Fruit fly (Drosophila melanogaster) whole organism, embryonic: Measurements from ENCODE around the gene CG33191.

Source experiments
- Antp ChIP-seq: fragments of 200-800 bp; sonication (Bioruptor generic); optimal IDR thresholded peaks from 3 replicates; lab custom pipeline; 2016; ENCODE audit warnings: missing biosample characterization, missing genetic modification characterization
- Atf-2 ChIP-seq: fragments of 200-800 bp; sonication (Bioruptor generic); optimal IDR thresholded peaks from 2 replicates; lab custom pipeline; 2016; ENCODE audit warnings: missing biosample characterization, missing genetic modification characterization
- B-H2 ChIP-seq: fragments of 200-800 bp; sonication (Bioruptor generic); optimal IDR thresholded peaks from 2 replicates; lab custom pipeline; 2018; ENCODE audit warnings: missing biosample characterization, mild to moderate bottlenecking, missing genetic modification characterization
- BEAF-32 ChIP-seq: fragments of 200-800 bp; sonication (Bioruptor generic); optimal IDR thresholded peaks from 3 replicates; lab custom pipeline; 2017; ENCODE audit warnings: missing biosample characterization, missing genetic modification characterization, mild to moderate bottlenecking, moderate library complexity, missing genetic modification reagents
- CG10565 ChIP-seq: fragments of 200-800 bp; sonication (Bioruptor generic); optimal IDR thresholded peaks from 3 replicates; lab custom pipeline; 2016; ENCODE audit warnings: missing biosample characterization, mild to moderate bottlenecking, missing genetic modification characterization
- CG11247 ChIP-seq: fragments of 200-800 bp; sonication (Bioruptor generic); IDR thresholded peaks from 2 replicates; pipeline ENCODE4 v1.3.6; 2022; ENCODE audit warnings: missing biosample characterization, missing genetic modification characterization
- CG11504 ChIP-seq: fragments of 200-800 bp; sonication (Bioruptor generic); optimal IDR thresholded peaks from 3 replicates; lab custom pipeline; 2019; ENCODE audit warnings: missing biosample characterization, mild to moderate bottlenecking, missing genetic modification characterization, moderate library complexity
- CG11695 ChIP-seq: fragments of 200-800 bp; sonication (Bioruptor generic); IDR thresholded peaks from 3 replicates; pipeline ENCODE4 v1.3.6; 2022; ENCODE audit warnings: missing biosample characterization, missing genetic modification characterization
- CG1233 ChIP-seq: fragments of 200-800 bp; sonication (Bioruptor generic); optimal IDR thresholded peaks from 4 replicates; lab custom pipeline; 2018; ENCODE audit warnings: missing biosample characterization, mild to moderate bottlenecking, missing genetic modification characterization
- CG12391 ChIP-seq: fragments of 200-800 bp; sonication (Bioruptor generic); optimal IDR thresholded peaks from 3 replicates; lab custom pipeline; 2018; ENCODE audit warnings: missing biosample characterization, mild to moderate bottlenecking, missing genetic modification characterization, moderate library complexity
- CG12769 ChIP-seq: fragments of 200-800 bp; sonication (Bioruptor generic); optimal IDR thresholded peaks from 2 replicates; lab custom pipeline; 2019; ENCODE audit warnings: missing biosample characterization, mild to moderate bottlenecking, missing genetic modification characterization, moderate library complexity
- CG16813 ChIP-seq: fragments of 200-800 bp; sonication (Bioruptor generic); IDR thresholded peaks from 3 replicates; pipeline ENCODE4 v1.3.6; 2022; ENCODE audit warnings: missing biosample characterization, missing genetic modification characterization; ENCODE audit not compliant: partially characterized antibody
- CG17361 ChIP-seq: fragments of 200-800 bp; sonication (Bioruptor generic); IDR thresholded peaks from 3 replicates; pipeline ENCODE4 v1.3.6; 2022; ENCODE audit warnings: missing biosample characterization, missing genetic modification characterization
- CG34224 ChIP-seq: fragments of 200-800 bp; sonication (Bioruptor generic); IDR thresholded peaks from 3 replicates; pipeline ENCODE4 v1.3.6; 2022; ENCODE audit warnings: missing biosample characterization, missing genetic modification characterization; ENCODE audit not compliant: partially characterized antibody
- CG6813 ChIP-seq: fragments of 200-800 bp; sonication (Bioruptor generic); optimal IDR thresholded peaks from 2 replicates; lab custom pipeline; 2017; ENCODE audit warnings: missing biosample characterization, missing genetic modification characterization, mild to moderate bottlenecking, moderate library complexity, missing genetic modification reagents
- CG8290 ChIP-seq, 3 experiments: fragments of 200-800 bp; sonication (Bioruptor generic); optimal IDR thresholded peaks; 2 replicates each; lab custom pipeline; 2016 to 2019; ENCODE audit warnings: missing biosample characterization in 3 of 3, missing genetic modification characterization in 3 of 3, mild to moderate bottlenecking in 2 of 3, moderate library complexity in 1 of 3
- CoRest ChIP-seq: fragments of 200-800 bp; sonication (Bioruptor generic); optimal IDR thresholded peaks from 3 replicates; lab custom pipeline; 2018; ENCODE audit warnings: missing biosample characterization, mild to moderate bottlenecking, missing genetic modification characterization, moderate library complexity
- Dp ChIP-seq: fragments of 200-800 bp; sonication (Bioruptor generic); optimal IDR thresholded peaks from 2 replicates; lab custom pipeline; 2018; ENCODE audit warnings: missing biosample characterization, mild to moderate bottlenecking, missing genetic modification characterization, moderate library complexity
- E2f2 ChIP-seq: fragments of 200-800 bp; sonication (Bioruptor generic); IDR thresholded peaks from 2 replicates; pipeline ENCODE4 v1.3.6; 2022; ENCODE audit warnings: missing biosample characterization, missing genetic modification characterization
- Fer1 ChIP-seq: fragments of 200-800 bp; sonication (Bioruptor generic); optimal IDR thresholded peaks from 2 replicates; lab custom pipeline; 2017; ENCODE audit warnings: missing biosample characterization, mild to moderate bottlenecking, missing genetic modification characterization
- Fer2 ChIP-seq: fragments of 200-800 bp; sonication (Bioruptor generic); optimal IDR thresholded peaks from 2 replicates; lab custom pipeline; 2018; ENCODE audit warnings: missing biosample characterization, mild to moderate bottlenecking, missing genetic modification characterization, moderate library complexity
- Hmx ChIP-seq: fragments of 200-800 bp; sonication (Bioruptor generic); optimal IDR thresholded peaks from 2 replicates; lab custom pipeline; 2016; ENCODE audit warnings: missing biosample characterization, missing genetic modification characterization
- Kr ChIP-seq: fragments of 200-800 bp; sonication (Bioruptor generic); optimal IDR thresholded peaks from 2 replicates; lab custom pipeline; 2017; ENCODE audit warnings: missing biosample characterization, mild to moderate bottlenecking, missing genetic modification characterization
- Mes4 ChIP-seq: fragments of 200-800 bp; sonication (Bioruptor generic); optimal IDR thresholded peaks from 2 replicates; lab custom pipeline; 2016; ENCODE audit warnings: missing biosample characterization, missing genetic modification characterization
- NFAT ChIP-seq: fragments of 200-800 bp; sonication (Bioruptor generic); IDR thresholded peaks from 2 replicates; pipeline ENCODE4 v1.3.6; 2022; ENCODE audit warnings: missing biosample characterization, missing genetic modification characterization
- Neu2 ChIP-seq: fragments of 200-800 bp; sonication (Bioruptor generic); optimal IDR thresholded peaks from 3 replicates; lab custom pipeline; 2016; ENCODE audit warnings: missing biosample characterization, missing genetic modification characterization, borderline replicate concordance
- Spps ChIP-seq: fragments of 200-800 bp; sonication (Bioruptor generic); optimal IDR thresholded peaks from 2 replicates; lab custom pipeline; 2018; ENCODE audit warnings: missing biosample characterization, mild to moderate bottlenecking, missing genetic modification characterization
- ab ChIP-seq: fragments of 200-800 bp; sonication (Bioruptor generic); optimal IDR thresholded peaks from 2 replicates; lab custom pipeline; 2016; ENCODE audit warnings: missing biosample characterization, missing genetic modification characterization
- ac ChIP-seq: fragments of 200-800 bp; sonication (Bioruptor generic); optimal IDR thresholded peaks from 3 replicates; lab custom pipeline; 2017; ENCODE audit warnings: missing biosample characterization, mild to moderate bottlenecking, missing genetic modification characterization
- al ChIP-seq: fragments of 200-800 bp; sonication (Bioruptor generic); IDR thresholded peaks from 2 replicates; pipeline ENCODE4 v1.3.6; 2022; ENCODE audit warnings: missing biosample characterization, missing genetic modification characterization
- aop ChIP-seq: fragments of 200-800 bp; sonication (Bioruptor generic); IDR thresholded peaks from 2 replicates; pipeline ENCODE4 v1.3.6; 2022; ENCODE audit warnings: missing biosample characterization, missing genetic modification characterization
- cato ChIP-seq: fragments of 200-800 bp; sonication (Bioruptor generic); optimal IDR thresholded peaks from 2 replicates; lab custom pipeline; 2016; ENCODE audit warnings: missing biosample characterization, missing genetic modification characterization, borderline replicate concordance
- emc ChIP-seq: fragments of 200-800 bp; sonication (Bioruptor generic); optimal IDR thresholded peaks from 2 replicates; lab custom pipeline; 2016; ENCODE audit warnings: missing biosample characterization, missing genetic modification characterization
- fru ChIP-seq: fragments of >200 bp; optimal IDR thresholded peaks from 2 replicates; lab custom pipeline; 2017
- ken ChIP-seq: fragments of 200-800 bp; sonication (Bioruptor generic); IDR thresholded peaks from 3 replicates; pipeline ENCODE4 v1.3.6; 2022; ENCODE audit warnings: missing biosample characterization, missing genetic modification characterization
- oc ChIP-seq: fragments of 200-800 bp; sonication (Bioruptor generic); optimal IDR thresholded peaks from 2 replicates; lab custom pipeline; 2018; ENCODE audit warnings: missing biosample characterization, mild to moderate bottlenecking, missing genetic modification characterization, moderate library complexity
- pan ChIP-seq, 4 experiments: fragments of >200 bp in 3 of 4; fragments of 200-800 bp in 1 of 4; sonication (Bioruptor generic) in 1 of 4; optimal IDR thresholded peaks in 3 of 4; IDR thresholded peaks in 1 of 4; 2 replicates each; pipeline versions ENCODE4 v1.3.6 to Lab custom; 2017 to 2022; ENCODE audit warnings: missing biosample characterization in 2 of 4, missing genetic modification characterization in 2 of 4, mixed read lengths in 1 of 4
- pfk ChIP-seq: fragments of 200-800 bp; sonication (Bioruptor generic); optimal IDR thresholded peaks from 2 replicates; lab custom pipeline; 2018; ENCODE audit warnings: missing biosample characterization, mild to moderate bottlenecking, missing genetic modification characterization, moderate library complexity
- phol ChIP-seq: fragments of 200-800 bp; sonication (Bioruptor generic); optimal IDR thresholded peaks from 3 replicates; lab custom pipeline; 2018; ENCODE audit warnings: missing biosample characterization, mild to moderate bottlenecking, missing genetic modification characterization, moderate library complexity
- pnt ChIP-seq: fragments of 200-800 bp; sonication (Bioruptor generic); optimal IDR thresholded peaks from 3 replicates; lab custom pipeline; 2016; ENCODE audit warnings: missing biosample characterization, missing genetic modification characterization
- psq ChIP-seq: fragments of 200-800 bp; sonication (Bioruptor generic); optimal IDR thresholded peaks from 2 replicates; lab custom pipeline; 2017; ENCODE audit warnings: missing biosample characterization, missing genetic modification characterization
- pzg ChIP-seq: fragments of 200-800 bp; sonication (Bioruptor generic); optimal IDR thresholded peaks from 3 replicates; lab custom pipeline; 2018; ENCODE audit warnings: missing biosample characterization, mild to moderate bottlenecking, missing genetic modification characterization, moderate library complexity
- ranshi ChIP-seq: fragments of 200-800 bp; sonication (Bioruptor generic); IDR thresholded peaks from 2 replicates; pipeline ENCODE4 v1.3.6; 2022; ENCODE audit warnings: missing biosample characterization, missing genetic modification characterization
- repo ChIP-seq: fragments of 200-800 bp; sonication (Bioruptor generic); optimal IDR thresholded peaks from 2 replicates; lab custom pipeline; 2016; ENCODE audit warnings: missing biosample characterization, missing genetic modification characterization
- sd ChIP-seq: fragments of 200-800 bp; sonication (Bioruptor generic); optimal IDR thresholded peaks from 3 replicates; lab custom pipeline; 2018; ENCODE audit warnings: missing biosample characterization, mild to moderate bottlenecking, missing genetic modification characterization, moderate library complexity
- sim ChIP-seq: fragments of 200-800 bp; sonication (Bioruptor generic); IDR thresholded peaks from 2 replicates; pipeline ENCODE4 v1.3.6; 2022; ENCODE audit warnings: missing biosample characterization, missing genetic modification characterization
- so ChIP-seq: fragments of 200-800 bp; sonication (Bioruptor generic); IDR thresholded peaks from 3 replicates; pipeline ENCODE4 v1.3.6; 2022; ENCODE audit warnings: missing biosample characterization, missing genetic modification characterization
- sr ChIP-seq: fragments of 200-800 bp; sonication (Bioruptor generic); IDR thresholded peaks from 3 replicates; pipeline ENCODE4 v1.3.6; 2022; ENCODE audit warnings: missing biosample characterization, missing genetic modification characterization
- sug ChIP-seq: fragments of 200-800 bp; optimal IDR thresholded peaks from 2 replicates; lab custom pipeline; 2019; ENCODE audit warnings: missing biosample characterization, mild to moderate bottlenecking, missing genetic modification characterization, moderate library complexity
- twi ChIP-seq: fragments of 200-800 bp; optimal IDR thresholded peaks from 2 replicates; lab custom pipeline; 2019; ENCODE audit warnings: missing biosample characterization, mild to moderate bottlenecking, missing genetic modification characterization, moderate library complexity

Gene CG33191

DNA sequence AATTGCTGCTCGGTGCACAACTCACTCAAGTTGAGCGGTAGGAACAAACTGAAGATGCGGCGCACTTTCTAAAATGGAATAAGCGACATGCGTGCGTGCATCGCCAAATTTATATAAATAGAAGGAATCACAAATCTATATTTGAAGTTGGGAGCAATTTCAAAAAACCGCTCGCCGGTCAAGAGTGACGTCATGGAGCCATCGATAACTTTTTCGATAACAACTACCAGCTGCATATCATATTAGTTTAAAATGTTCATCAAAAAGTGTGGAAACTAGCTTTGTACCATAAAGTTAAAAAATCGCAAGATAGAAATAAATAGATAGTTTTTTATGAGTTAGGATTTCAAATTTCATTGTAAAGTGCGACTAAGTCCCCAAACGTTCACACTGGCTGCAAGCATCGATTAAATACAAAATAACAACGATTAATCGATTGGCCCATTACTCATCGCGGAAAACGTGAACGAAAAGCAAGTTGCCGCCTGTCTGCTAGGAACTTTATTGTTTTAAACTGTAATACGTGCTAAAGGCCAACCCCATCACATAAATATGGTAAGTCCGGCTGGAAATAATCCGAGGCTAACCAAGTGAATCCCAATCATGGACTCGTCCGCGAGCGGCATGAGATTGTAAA is 21.5 kb upstream of the CG33191 start, which contains the start of the genes Pif1A, Pif1B and CCT7 (continued):
- TF ChIP-seq CoRest (tag; lab: Kevin White, UChicago) (peak; percentile 45), ken (GFP tag; lab: Robert Waterston, UW) (no peak), oc (tag; lab: Kevin White, UChicago) (no peak), repo (GFP tag; lab: Kevin White, UChicago) (peak; percentile 5), aop (no peak), Dp (GFP tag; lab: Kevin White, UChicago) (peak; percentile 79), NFAT (GFP tag; lab: Robert Waterston, UW) (no peak), CG17361 (peak; percentile 38; the same call in 1 of the 3 replicates), fru (no peak), twi (tag; lab: Kevin White, UChicago) (peak; percentile 7), Spps (tag; lab: Kevin White, UChicago) (no peak), Atf-2 (no peak), pnt (GFP tag; lab: Kevin White, UChicago) (no peak), CG34224 (peak; percentile 96), ranshi (GFP tag; lab: Robert Waterston, UW) (no peak), Mes4 (GFP tag; lab: Kevin White, UChicago) (no peak), E2f2 (GFP tag; lab: Robert Waterston, UW) (peak; percentile 85), CG12391 (peak; percentile 40), Kr (no peak), sd (tag; lab: Kevin White, UChicago) (no peak), sim (GFP tag; lab: Robert Waterston, UW) (no peak), B-H2 (GFP tag; lab: Kevin White, UChicago) (no peak), CG1233 (GFP tag; lab: Kevin White, UChicago) (no peak), Fer1 (peak; percentile 15), pan (optimal IDR thresholded peaks at IDR 0.05; lab: Kevin White, UChicago) (no peak), pan (GFP tag; optimal IDR thresholded peaks at IDR 0.05 in 1 of 2, IDR thresholded peaks at IDR 0.05 in 1 of 2) (no peak), emc (GFP tag; lab: Kevin White, UChicago) (no peak), al (no peak), CG11247 (GFP tag; lab: Robert Waterston, UW) (no peak), phol (tag; lab: Kevin White, UChicago) (peak; percentile 42), sr (GFP tag; lab: Robert Waterston, UW) (no peak), CG10565 (GFP tag; lab: Kevin White, UChicago) (no peak), sug (no peak), ac (no peak), psq (GFP tag; lab: Kevin White, UChicago) (no peak), Hmx (GFP tag; lab: Kevin White, UChicago) (no peak), so (no peak), CG12769 (tag; lab: Kevin White, UChicago) (no peak), CG11504 (tag; lab: Kevin White, UChicago) (peak; percentile 15), CG8290 (GFP tag; optimal IDR thresholded peaks at IDR 0.05; lab: Kevin White, UChicago) (no peak), CG8290 (tag; optimal IDR thresholded peaks at IDR 0.05; lab: Kevin White, UChicago) (no peak), Neu2 (GFP tag; lab: Kevin White, UChicago) (no peak), BEAF-32 (peak; percentile 94), pzg (peak; percentile 77), CG6813 (GFP tag; lab: Kevin White, UChicago) (no peak), CG16813 (GFP tag; lab: Robert Waterston, UW) (peak; percentile 93), CG11695 (GFP tag; lab: Robert Waterston, UW) (no peak), cato (GFP tag; lab: Kevin White, UChicago) (no peak), ab (no peak), Fer2 (tag; lab: Kevin White, UChicago) (no peak), pfk (no peak), Antp (GFP tag; lab: Kevin White, UChicago) (no peak)
